Fruit fly (Drosophila melanogaster) whole organism, wandering third instar larva: ENCODE results near the gene CG14968.

Experiments
- Dif ChIP-seq: fragments of 200-275, 200-300 bp; sonication (Bioruptor generic); optimal IDR thresholded peaks from 2 replicates; lab custom pipeline; 2018; ENCODE audit warnings: missing biosample characterization, missing genetic modification characterization; ENCODE audit not compliant: partially characterized antibody
- Hnf4 ChIP-seq: fragments of 200-800 bp; sonication (Bioruptor generic); optimal IDR thresholded peaks from 2 replicates; lab custom pipeline; 2016; ENCODE audit warnings: missing biosample characterization, mild to moderate bottlenecking, missing genetic modification characterization
- Mio ChIP-seq: sonication (Bioruptor generic); optimal IDR thresholded peaks from 2 replicates; lab custom pipeline; 2016; ENCODE audit warnings: missing biosample characterization, missing genetic modification characterization
- Vsx2 ChIP-seq: fragments of 200-300, 225-300 bp; sonication (Bioruptor generic); optimal IDR thresholded peaks from 2 replicates; lab custom pipeline; 2018; ENCODE audit warnings: missing biosample characterization, missing genetic modification characterization; ENCODE audit not compliant: partially characterized antibody
- br ChIP-seq: fragments of 200-800 bp; sonication (Bioruptor generic); optimal IDR thresholded peaks from 2 replicates; lab custom pipeline; 2016; ENCODE audit warnings: missing biosample characterization, missing genetic modification characterization
- h ChIP-seq: fragments of 200-800 bp; sonication (Bioruptor generic); optimal IDR thresholded peaks from 3 replicates; lab custom pipeline; 2016; ENCODE audit warnings: missing biosample characterization, mild to moderate bottlenecking, missing genetic modification characterization
- lola ChIP-seq: fragments of >200 bp; optimal IDR thresholded peaks from 2 replicates; lab custom pipeline; 2017; ENCODE audit warnings: missing biosample characterization, missing genetic modification characterization
- psq ChIP-seq: fragments of 200-800 bp; sonication (Bioruptor generic); optimal IDR thresholded peaks from 3 replicates; lab custom pipeline; 2017; ENCODE audit warnings: missing biosample characterization, mild to moderate bottlenecking, missing genetic modification characterization, moderate library complexity
- usp ChIP-seq: fragments of >200 bp; optimal IDR thresholded peaks from 2 replicates; lab custom pipeline; 2017; ENCODE audit warnings: missing biosample characterization, missing genetic modification characterization

dm6 chr3L:3253631-3254030 is 49.3 kb downstream of the CG14968 start:
- TF ChIP-seq lola (GFP tag; lab: Kevin White, UChicago) (no peak), usp (GFP tag; lab: Kevin White, UChicago) (no peak), br (GFP tag; lab: Kevin White, UChicago) (no peak), Hnf4 (GFP tag; lab: Kevin White, UChicago) (no peak), h (GFP tag; lab: Kevin White, UChicago) (no peak), Vsx2 (GFP tag; lab: Kevin White, UChicago) (peak; percentile 59), Dif (GFP tag; lab: Kevin White, UChicago) (peak; percentile 55), Mio (no peak), psq (GFP tag; lab: Kevin White, UChicago) (no peak)
